Worm (Caenorhabditis elegans) whole organism, late embryonic: ENCODE measurements around the gene Y43F8B.20.

Source experiments
- ama-1 ChIP-seq: fragments of 150-350 bp; optimal IDR thresholded peaks from 2 replicates; lab custom pipeline; 2014
- ceh-14 ChIP-seq: sonication (generic microtip); optimal IDR thresholded peaks from 2 replicates; lab custom pipeline; 2016; ENCODE audit warnings: missing genotype, missing genetic modification characterization, missing compliant biosample characterization
- ceh-22 ChIP-seq: sonication (generic microtip); optimal IDR thresholded peaks from 2 replicates; lab custom pipeline; 2017; ENCODE audit warnings: missing biosample characterization, missing genetic modification characterization
- ceh-30 ChIP-seq: fragments of 150-350 bp; optimal IDR thresholded peaks from 2 replicates; lab custom pipeline; 2014; ENCODE audit warnings: missing biosample characterization, missing genetic modification characterization
- ceh-9 ChIP-seq: sonication (generic microtip); optimal IDR thresholded peaks from 2 replicates; lab custom pipeline; 2016; ENCODE audit warnings: mild to moderate bottlenecking, missing genetic modification characterization, inconsistent platforms, missing compliant biosample characterization
- lin-11 ChIP-seq: fragments of 200-800 bp; sonication (Bioruptor generic); optimal IDR thresholded peaks from 2 replicates; lab custom pipeline; 2018; ENCODE audit warnings: mild to moderate bottlenecking, missing genetic modification characterization, missing compliant biosample characterization
- mec-3 ChIP-seq: sonication (generic microtip); optimal IDR thresholded peaks from 2 replicates; lab custom pipeline; 2016; ENCODE audit warnings: borderline replicate concordance, missing genetic modification characterization, missing compliant biosample characterization
- pag-3 ChIP-seq: sonication (generic microtip); optimal IDR thresholded peaks from 2 replicates; lab custom pipeline; 2016; ENCODE audit warnings: missing compliant biosample characterization, missing genetic modification characterization, borderline replicate concordance
- sox-2 ChIP-seq: fragments of 200-800 bp; sonication (Bioruptor generic); IDR thresholded peaks from 2 replicates; pipeline ENCODE4 v1.3.6; 2022; ENCODE audit warnings: missing genetic modification reagents, missing genetic modification characterization, missing compliant biosample characterization
- tbx-2 ChIP-seq: sonication (generic microtip); optimal IDR thresholded peaks from 2 replicates; lab custom pipeline; 2016; ENCODE audit warnings: missing genetic modification characterization, missing compliant biosample characterization
- ztf-16 ChIP-seq: sonication (generic microtip); optimal IDR thresholded peaks from 2 replicates; lab custom pipeline; 2017; ENCODE audit warnings: missing genetic modification characterization, missing compliant biosample characterization

Y43F8B.20 gene

ce11 chrV:19509061-19509460 is 40.5 kb downstream of the Y43F8B.20 start:
- TF ChIP-seq pag-3 (tag; lab: Kevin White, UChicago), result peak; percentile 57
- TF ChIP-seq sox-2 (GFP tag; lab: Robert Waterston, UW), result no peak
- no peak for TF ChIP-seq ceh-14 (tag; lab: Kevin White, UChicago)

- TF ChIP-seq ceh-22, result no peak
- no peak for TF ChIP-seq lin-11 (tag; lab: Kevin White, UChicago)
- no peak for TF ChIP-seq tbx-2 (tag; lab: Kevin White, UChicago)
Observed at ce11 chrV:19502579-19503151, 46.9 kb downstream of the Y43F8B.20 start, which contains the start of gene Y43F8B.3. Y43F8B.3 (plus strand) TSS chrV:19503101.

- TF ChIP-seq mec-3 (tag; lab: Kevin White, UChicago), result no peak
- no peak for TF ChIP-seq ceh-30 (tag; lab: Kevin White, UChicago)
- no peak for TF ChIP-seq ama-1
- TF ChIP-seq ceh-22, result no peak
- no peak for TF ChIP-seq tbx-2 (tag; lab: Kevin White, UChicago)
- no peak for TF ChIP-seq ceh-9
- no peak for TF ChIP-seq ztf-16 (tag; lab: Kevin White, UChicago)
Observed at ce11 chrV:19501389-19501788, 48.2 kb downstream of the Y43F8B.20 start.
